Worm (Caenorhabditis elegans) whole organism, L1 larva: Measurements from ENCODE around the gene ZK897.10.

ENCODE experiments used
- C16A3.4 ChIP-seq: fragments of 150-350 bp; optimal IDR thresholded peaks from 2 replicates; lab custom pipeline; 2014; ENCODE audit warnings: missing biosample characterization, missing genetic modification characterization
- C34B4.2 ChIP-seq: sonication (generic microtip); optimal IDR thresholded peaks from 2 replicates; lab custom pipeline; 2017; ENCODE audit warnings: mild to moderate bottlenecking, missing genetic modification characterization, missing compliant biosample characterization
- aly-2 ChIP-seq: fragments of 150-350 bp; optimal IDR thresholded peaks from 2 replicates; lab custom pipeline; 2014; ENCODE audit warnings: missing biosample characterization, missing genetic modification characterization
- ceh-63 ChIP-seq: fragments of 200-800 bp; sonication (Bioruptor generic); optimal IDR thresholded peaks from 2 replicates; lab custom pipeline; 2018; ENCODE audit warnings: mild to moderate bottlenecking, missing genetic modification characterization, missing compliant biosample characterization
- ceh-90 ChIP-seq: sonication (generic microtip); optimal IDR thresholded peaks from 2 replicates; lab custom pipeline; 2016; ENCODE audit warnings: missing genetic modification characterization, missing compliant biosample characterization
- dsc-1 ChIP-seq: sonication (generic microtip); optimal IDR thresholded peaks from 2 replicates; lab custom pipeline; 2016; ENCODE audit warnings: mild to moderate bottlenecking, missing genetic modification characterization, missing compliant biosample characterization
- efl-1 ChIP-seq, 4 experiments: fragments of 150-350 bp; optimal IDR thresholded peaks in 3 of 4; peaks in 1 of 4; 1 replicate in 1 of 4; 2 replicates in 3 of 4; lab custom pipeline; 2014; ENCODE audit warnings: missing biosample characterization in 2 of 4, missing genetic modification characterization in 2 of 4, missing genetic modification reagents in 2 of 4
- egl-13 ChIP-seq: sonication (generic microtip); optimal IDR thresholded peaks from 2 replicates; lab custom pipeline; 2016; ENCODE audit warnings: missing genotype, missing genetic modification reagents, missing genetic modification characterization, missing compliant biosample characterization
- elt-2 ChIP-seq: sonication (generic microtip); optimal IDR thresholded peaks from 2 replicates; lab custom pipeline; 2016; ENCODE audit warnings: missing genetic modification characterization, mild to moderate bottlenecking, inconsistent platforms, missing compliant biosample characterization, missing genetic modification reagents
- elt-3 ChIP-seq, 6 experiments: fragments of 150-350 bp in 1 of 6; sonication (generic microtip); optimal IDR thresholded peaks; 2 replicates each; lab custom pipeline; 2017 to 2018; ENCODE audit warnings: missing biosample characterization in 6 of 6, missing genetic modification characterization in 6 of 6, inconsistent platforms in 1 of 6
- fkh-8 ChIP-seq: sonication (generic microtip); optimal IDR thresholded peaks from 2 replicates; lab custom pipeline; 2016; ENCODE audit warnings: mild to moderate bottlenecking, missing genetic modification characterization, missing compliant biosample characterization
- grh-1 ChIP-seq: fragments of 200-800 bp; sonication (Bioruptor generic); IDR thresholded peaks from 2 replicates; pipeline ENCODE4 v1.3.6; 2022; ENCODE audit warnings: missing genetic modification reagents, missing genetic modification characterization, missing compliant biosample characterization
- hlh-17 ChIP-seq: fragments of 200-800 bp; sonication (Bioruptor generic); optimal IDR thresholded peaks from 2 replicates; lab custom pipeline; 2018; ENCODE audit warnings: missing genetic modification characterization, mild to moderate bottlenecking, missing compliant biosample characterization, moderate library complexity, borderline replicate concordance
- hlh-4 ChIP-seq: sonication (generic microtip); optimal IDR thresholded peaks from 2 replicates; lab custom pipeline; 2016; ENCODE audit warnings: mild to moderate bottlenecking, missing genetic modification characterization, missing compliant biosample characterization
- hpl-2 ChIP-seq: fragments of 150-350 bp; optimal IDR thresholded peaks from 2 replicates; lab custom pipeline; 2014; ENCODE audit warnings: missing biosample characterization, missing genetic modification reagents, missing genetic modification characterization
- irx-1 ChIP-seq: sonication (generic microtip); optimal IDR thresholded peaks from 2 replicates; lab custom pipeline; 2016; ENCODE audit warnings: missing genetic modification characterization, missing compliant biosample characterization
- isw-1 ChIP-seq: fragments of 200-800 bp; sonication (Bioruptor generic); IDR thresholded peaks from 2 replicates; pipeline ENCODE4 v1.3.6; 2022; ENCODE audit warnings: missing genetic modification characterization, missing compliant biosample characterization
- jun-1 ChIP-seq: fragments of 150-350 bp; optimal IDR thresholded peaks from 2 replicates; lab custom pipeline; 2014; ENCODE audit warnings: missing biosample characterization, missing genetic modification reagents, missing genetic modification characterization
- lin-35 ChIP-seq, 2 experiments: fragments of 150-350 bp; optimal IDR thresholded peaks; 2 replicates each; lab custom pipeline; 2014; ENCODE audit warnings: missing biosample characterization in 2 of 2, missing genetic modification characterization in 2 of 2, missing genetic modification reagents in 2 of 2
- lin-39 ChIP-seq: fragments of 150-350 bp; optimal IDR thresholded peaks from 2 replicates; lab custom pipeline; 2014; ENCODE audit warnings: missing biosample characterization, missing genetic modification reagents, missing genetic modification characterization
- mab-9 ChIP-seq: fragments of 200-800 bp; sonication (Bioruptor generic); IDR thresholded peaks from 2 replicates; pipeline ENCODE4 v1.3.6; 2022; ENCODE audit warnings: missing genetic modification reagents, missing genetic modification characterization, missing compliant biosample characterization
- mdl-1 ChIP-seq, 2 experiments: fragments of 150-350 bp; optimal IDR thresholded peaks; 2 replicates each; lab custom pipeline; 2014 to 2017; ENCODE audit warnings: missing biosample characterization in 2 of 2, missing genetic modification characterization in 2 of 2, inconsistent platforms in 1 of 2
- mep-1 ChIP-seq: fragments of 150-350 bp; optimal IDR thresholded peaks from 2 replicates; lab custom pipeline; 2014; ENCODE audit warnings: missing biosample characterization, missing genetic modification characterization
- nhr-11 ChIP-seq: fragments of 150-350 bp; optimal IDR thresholded peaks from 2 replicates; lab custom pipeline; 2014; ENCODE audit warnings: missing biosample characterization, missing genetic modification characterization
- nhr-12 ChIP-seq: sonication (generic microtip); optimal IDR thresholded peaks from 2 replicates; lab custom pipeline; 2017; ENCODE audit warnings: missing biosample characterization, missing genetic modification characterization
- nhr-237 ChIP-seq: fragments of 150-350 bp; optimal IDR thresholded peaks from 2 replicates; lab custom pipeline; 2014; ENCODE audit warnings: missing biosample characterization, missing genetic modification characterization
- nhr-28 ChIP-seq: fragments of 150-350 bp; optimal IDR thresholded peaks from 2 replicates; lab custom pipeline; 2014; ENCODE audit warnings: missing biosample characterization, missing genetic modification characterization
- nhr-47 ChIP-seq: sonication (generic microtip); optimal IDR thresholded peaks from 2 replicates; lab custom pipeline; 2016; ENCODE audit warnings: mild to moderate bottlenecking, missing genetic modification characterization, moderate library complexity, missing compliant biosample characterization
- nhr-71 ChIP-seq: sonication (generic microtip); optimal IDR thresholded peaks from 2 replicates; lab custom pipeline; 2016; ENCODE audit warnings: mild to moderate bottlenecking, missing genetic modification characterization, moderate library complexity, missing compliant biosample characterization
- nhr-76 ChIP-seq: sonication (generic microtip); optimal IDR thresholded peaks from 2 replicates; lab custom pipeline; 2017; ENCODE audit warnings: missing biosample characterization, missing genetic modification characterization
- nhr-77 ChIP-seq: fragments of 150-350 bp; optimal IDR thresholded peaks from 2 replicates; lab custom pipeline; 2014; ENCODE audit warnings: missing biosample characterization, missing genetic modification characterization
- nhr-84 ChIP-seq: sonication (generic microtip); optimal IDR thresholded peaks from 2 replicates; lab custom pipeline; 2017; ENCODE audit warnings: missing biosample characterization, missing genetic modification characterization
- pag-3 ChIP-seq: sonication (generic microtip); optimal IDR thresholded peaks from 2 replicates; lab custom pipeline; 2017; ENCODE audit warnings: missing genetic modification characterization, mild to moderate bottlenecking, missing compliant biosample characterization, antibody characterized with exemption, borderline replicate concordance; ENCODE audit not compliant: insufficient read depth
- skn-1 ChIP-seq: fragments of 150-350 bp; optimal IDR thresholded peaks from 2 replicates; lab custom pipeline; 2014; ENCODE audit warnings: missing biosample characterization, missing genetic modification characterization
- snu-23 ChIP-seq: sonication (generic microtip); optimal IDR thresholded peaks from 2 replicates; lab custom pipeline; 2016; ENCODE audit warnings: missing genetic modification characterization, missing compliant biosample characterization
- sptf-1 ChIP-seq: fragments of 150-350 bp; optimal IDR thresholded peaks from 2 replicates; lab custom pipeline; 2014; ENCODE audit warnings: missing biosample characterization, missing genetic modification characterization
- tlp-1 ChIP-seq: fragments of 150-350 bp; optimal IDR thresholded peaks from 2 replicates; lab custom pipeline; 2014; ENCODE audit warnings: missing biosample characterization, missing genetic modification characterization
- unc-98 ChIP-seq: fragments of 200-800 bp; sonication (Bioruptor generic); IDR thresholded peaks from 2 replicates; pipeline ENCODE4 v1.3.6; 2022; ENCODE audit warnings: missing genetic modification characterization, missing compliant biosample characterization
- zag-1 ChIP-seq: fragments of 150-350 bp; optimal IDR thresholded peaks from 2 replicates; lab custom pipeline; 2014; ENCODE audit warnings: missing biosample characterization, missing genetic modification characterization
- zip-4 ChIP-seq: fragments of 200-800 bp; sonication (Bioruptor generic); optimal IDR thresholded peaks from 2 replicates; lab custom pipeline; 2018; ENCODE audit warnings: mild to moderate bottlenecking, missing genetic modification characterization, moderate library complexity, missing compliant biosample characterization
- ztf-4 ChIP-seq: fragments of 150-350 bp; optimal IDR thresholded peaks from 2 replicates; lab custom pipeline; 2014; ENCODE audit warnings: missing biosample characterization, missing genetic modification characterization

The ZK897.10 gene

ce11 chrIV:12724641-12725040, 40.5 kb upstream of the ZK897.10 start, which contains the start of the genes T23F6.3 and rbd-1 (continued):
- peak; percentile 74 for TF ChIP-seq elt-2 (tag; lab: Kevin White, UChicago)
- peak; percentile 75 for TF ChIP-seq ztf-4
- TF ChIP-seq nhr-71 (tag; lab: Kevin White, UChicago): peak; percentile 96
- no peak for TF ChIP-seq C34B4.2 (tag; lab: Kevin White, UChicago)
- TF ChIP-seq nhr-76 (tag; lab: Kevin White, UChicago): no peak
- TF ChIP-seq nhr-11 (tag; lab: Kevin White, UChicago): peak; percentile 82
- no peak for TF ChIP-seq nhr-28 (tag; lab: Kevin White, UChicago)
- no peak for TF ChIP-seq sptf-1 (tag; lab: Kevin White, UChicago)
- peak; percentile 87 for TF ChIP-seq isw-1 (GFP tag; lab: Robert Waterston, UW)
- TF ChIP-seq ceh-90 (tag; lab: Kevin White, UChicago): peak; percentile 65
- peak; percentile 76 for TF ChIP-seq jun-1 (tag; lab: Kevin White, UChicago)
- no peak for TF ChIP-seq pag-3
- TF ChIP-seq tlp-1 (tag; lab: Kevin White, UChicago): no peak
- peak; percentile 78 for TF ChIP-seq fkh-8
- no peak for TF ChIP-seq ceh-63 (GFP tag; lab: Kevin White, UChicago)
- peak; percentile 87 for TF ChIP-seq nhr-237 (tag; lab: Kevin White, UChicago)
- TF ChIP-seq snu-23 (GFP tag; lab: Kevin White, UChicago): peak; percentile 96
- TF ChIP-seq irx-1 (tag; lab: Kevin White, UChicago): peak; percentile 84
- TF ChIP-seq mdl-1 (tag; optimal IDR thresholded peaks at IDR 0.05; lab: Kevin White, UChicago): peak in 1 of 2 experiments; percentile 79
- TF ChIP-seq hlh-17 (GFP tag; lab: Kevin White, UChicago): no peak
- peak; percentile 43; the same call in 1 of the 2 replicates for TF ChIP-seq unc-98
- peak; percentile 76 for TF ChIP-seq grh-1 (GFP tag; lab: Robert Waterston, UW)
- peak; percentile 50 for TF ChIP-seq zag-1 (tag; lab: Kevin White, UChicago)
- TF ChIP-seq lin-35 (GFP tag; optimal IDR thresholded peaks at IDR 0.05; lab: Kevin White, UChicago): peak; percentile 99 to 100
- TF ChIP-seq mep-1 (tag; lab: Kevin White, UChicago): peak; percentile 81
- TF ChIP-seq aly-2 (tag; lab: Kevin White, UChicago): peak; percentile 90
- TF ChIP-seq nhr-47 (tag; lab: Kevin White, UChicago): peak; percentile 96
- TF ChIP-seq skn-1 (tag; lab: Kevin White, UChicago): peak; percentile 69
- TF ChIP-seq hlh-4 (tag; lab: Kevin White, UChicago): no peak
- TF ChIP-seq hpl-2 (GFP tag; lab: Kevin White, UChicago): peak; percentile 84
- TF ChIP-seq nhr-77 (tag; lab: Kevin White, UChicago): peak; percentile 82
- no peak for TF ChIP-seq nhr-12
- no peak for TF ChIP-seq nhr-84
- TF ChIP-seq dsc-1 (tag; lab: Kevin White, UChicago): peak; percentile 92
- TF ChIP-seq egl-13 (tag; lab: Kevin White, UChicago): peak; percentile 84
- peak; percentile 93 for TF ChIP-seq C16A3.4
- TF ChIP-seq zip-4 (GFP tag; lab: Kevin White, UChicago): peak; percentile 68
- peak; percentile 79 for TF ChIP-seq lin-39 (tag; lab: Kevin White, UChicago)

DNA sequence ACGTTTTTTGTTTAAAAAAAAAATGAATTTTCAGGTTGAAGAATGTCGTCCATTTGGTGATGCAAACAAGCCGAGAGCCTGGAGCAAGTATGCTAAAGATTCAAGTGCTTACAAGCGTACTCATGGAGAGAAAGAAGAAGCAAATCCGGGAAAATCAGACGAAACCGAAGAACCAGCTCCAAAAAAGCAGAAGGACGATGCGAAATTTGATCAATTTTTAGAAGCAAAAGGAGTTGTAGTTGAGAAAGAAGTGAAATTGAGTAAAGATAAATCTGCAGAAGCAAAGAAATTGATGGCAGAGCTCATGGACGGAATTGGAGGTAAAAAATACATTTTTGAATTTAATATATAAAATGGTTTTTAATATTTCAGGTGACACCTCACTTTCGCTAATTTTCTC, 39.9 kb upstream of the ZK897.10 start:
- TF ChIP-seq efl-1 (optimal IDR thresholded peaks at IDR 0.05; lab: Kevin White, UChicago) (no peak), efl-1 (GFP tag; optimal IDR thresholded peaks at IDR 0.05 in 1 of 2; lab: Kevin White, UChicago) (peak in 1 of 2 experiments; percentile 92), mab-9 (GFP tag; lab: Robert Waterston, UW) (no peak), hlh-4 (tag; lab: Kevin White, UChicago) (no peak), elt-3 (tag; optimal IDR thresholded peaks at IDR 0.05; lab: Kevin White, UChicago) (no peak)
